Worm (Caenorhabditis elegans) whole organism, early embryonic: ENCODE data around the gene F11C1.1.

Experiments
- B0310.2 ChIP-seq: sonication (generic microtip); optimal IDR thresholded peaks from 2 replicates; lab custom pipeline; 2016; ENCODE audit warnings: mild to moderate bottlenecking, missing genetic modification characterization, missing compliant biosample characterization
- ama-1 ChIP-seq: fragments of 150-350 bp; optimal IDR thresholded peaks from 2 replicates; lab custom pipeline; 2014
- ceh-13 ChIP-seq: fragments of 200-800 bp; sonication (Bioruptor generic); optimal IDR thresholded peaks from 2 replicates; lab custom pipeline; 2018; ENCODE audit warnings: mild to moderate bottlenecking, missing genetic modification characterization, missing compliant biosample characterization
- flt-1 ChIP-seq: fragments of 200-800 bp; sonication (Bioruptor generic); IDR thresholded peaks from 2 replicates; pipeline ENCODE4 v1.3.6; 2022; ENCODE audit warnings: missing genetic modification characterization, missing compliant biosample characterization
- hmg-4 ChIP-seq: fragments of 200-800 bp; sonication (Bioruptor generic); optimal IDR thresholded peaks from 2 replicates; lab custom pipeline; 2018; ENCODE audit warnings: mild to moderate bottlenecking, missing genetic modification characterization, missing compliant biosample characterization
- hnd-1 ChIP-seq: sonication (generic microtip); optimal IDR thresholded peaks from 2 replicates; lab custom pipeline; 2016; ENCODE audit warnings: missing genetic modification characterization, missing compliant biosample characterization
- scrt-1 ChIP-seq: fragments of 200-800 bp; sonication (Bioruptor generic); IDR thresholded peaks from 2 replicates; pipeline ENCODE4 v1.3.6; 2022; ENCODE audit warnings: missing genetic modification characterization, missing compliant biosample characterization
- sea-1 ChIP-seq: fragments of 200-800 bp; sonication (Bioruptor generic); conservative IDR thresholded peaks from 2 replicates; pipeline ENCODE4 v1.3.6; 2022; ENCODE audit warnings: missing genetic modification characterization, missing compliant biosample characterization
- tbx-37 ChIP-seq: fragments of 200-800 bp; sonication (Bioruptor generic); conservative IDR thresholded peaks from 2 replicates; pipeline ENCODE4 v1.3.6; 2022; ENCODE audit warnings: missing genetic modification reagents, missing genetic modification characterization, missing compliant biosample characterization

DNA sequence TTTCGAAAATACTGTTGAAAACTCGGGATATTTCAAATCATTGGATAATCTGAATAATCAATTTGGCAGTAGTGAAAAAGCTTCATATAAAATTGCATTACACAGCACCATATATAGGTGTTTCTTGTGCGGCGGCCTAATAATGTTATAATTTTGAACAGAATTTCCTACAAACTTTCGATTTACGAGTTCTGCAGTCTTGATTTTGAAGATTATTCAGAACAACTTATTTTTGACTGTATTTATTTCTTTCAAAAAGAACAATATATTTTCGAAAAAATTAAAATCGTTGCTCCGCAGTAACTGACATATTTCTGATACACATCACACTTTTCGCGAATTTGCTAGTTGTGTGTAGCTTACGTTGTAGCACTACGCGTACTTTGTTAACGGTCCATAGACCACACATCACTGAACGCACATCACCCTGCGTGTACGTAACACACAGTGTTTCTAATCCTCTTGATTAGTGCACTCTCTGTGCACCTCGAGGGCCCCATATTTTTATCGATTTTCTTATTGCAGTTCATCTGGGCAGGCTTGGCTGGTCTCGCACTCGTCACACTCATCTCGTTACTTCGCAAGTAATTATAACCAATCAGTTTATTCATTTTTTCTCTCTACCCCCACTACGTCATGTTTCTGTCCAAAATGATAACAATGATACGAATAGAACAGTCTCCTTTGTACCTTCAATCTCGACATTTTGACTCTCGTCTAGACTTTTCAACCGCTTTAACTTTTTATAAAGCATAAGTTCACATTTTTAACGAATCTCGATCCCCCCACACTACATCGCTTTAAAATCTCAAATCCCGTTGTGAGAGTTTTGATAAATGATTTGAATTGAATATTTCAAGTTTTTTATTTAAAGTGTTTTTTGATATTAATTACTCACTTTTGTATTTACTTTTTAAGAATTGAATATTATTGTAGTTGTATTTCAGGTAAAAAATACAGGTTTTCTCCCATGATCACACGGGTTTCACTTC lies at the start of gene F11C1.1, which contains the start of gene vwa-8:
- TF ChIP-seq ama-1 (lab: Kevin White, UChicago) (no peak), sea-1 (no peak), ceh-13 (GFP tag; lab: Kevin White, UChicago) (no peak), tbx-37 (GFP tag; lab: Robert Waterston, UW) (no peak), B0310.2 (tag; lab: Kevin White, UChicago) (no peak), hmg-4 (GFP tag; lab: Kevin White, UChicago) (no peak), flt-1 (GFP tag; lab: Robert Waterston, UW) (no peak), scrt-1 (no peak), hnd-1 (tag; lab: Kevin White, UChicago) (no peak)
